Worm (Caenorhabditis elegans) whole organism, L4 larva: ENCODE measurements around the gene C55A6.1.
A peak's percentile ranks its signal among the peaks of the same experiment; 100 is the strongest.

Experiments used
- F10B5.3 ChIP-seq: sonication (generic microtip); optimal IDR thresholded peaks from 2 replicates; lab custom pipeline; 2016; ENCODE audit warnings: mild to moderate bottlenecking, missing genetic modification characterization, missing compliant biosample characterization
- R02D3.7 ChIP-seq: fragments of 150-350 bp; sonication (generic microtip); optimal IDR thresholded peaks from 3 replicates; lab custom pipeline; 2014; ENCODE audit warnings: missing biosample characterization, missing genetic modification characterization
- T20F7.1 ChIP-seq: fragments of 200-800 bp; sonication (Bioruptor generic); optimal IDR thresholded peaks from 2 replicates; lab custom pipeline; 2018; ENCODE audit warnings: mild to moderate bottlenecking, missing genetic modification characterization, missing compliant biosample characterization
- ZK546.5 ChIP-seq, 2 experiments: sonication (generic microtip); optimal IDR thresholded peaks; 2 replicates each; lab custom pipeline; 2017; ENCODE audit warnings: missing biosample characterization in 2 of 2, missing genetic modification characterization in 2 of 2
- aha-1 ChIP-seq: fragments of 150-350 bp; peaks from one replicate; lab custom pipeline; 2014; ENCODE audit warnings: missing biosample characterization, missing genetic modification characterization
- aly-2 ChIP-seq: sonication (generic microtip); optimal IDR thresholded peaks from 2 replicates; lab custom pipeline; 2018; ENCODE audit warnings: missing biosample characterization, missing genetic modification characterization
- ama-1 ChIP-seq: fragments of 150-350 bp; optimal IDR thresholded peaks from 2 replicates; lab custom pipeline; 2014; ENCODE audit warnings: inconsistent platforms, mixed read lengths
- attf-4 ChIP-seq: sonication (generic microtip); optimal IDR thresholded peaks from 3 replicates; lab custom pipeline; 2017; ENCODE audit warnings: missing biosample characterization, missing genetic modification characterization
- ceh-32 ChIP-seq: sonication (generic microtip); optimal IDR thresholded peaks from 2 replicates; lab custom pipeline; 2016; ENCODE audit warnings: mild to moderate bottlenecking, missing genetic modification characterization, missing compliant biosample characterization; ENCODE audit not compliant: poor library complexity
- ceh-62 ChIP-seq: sonication (generic microtip); optimal IDR thresholded peaks from 2 replicates; lab custom pipeline; 2017; ENCODE audit warnings: missing biosample characterization, missing genetic modification characterization
- ces-1 ChIP-seq: fragments of 150-350 bp; sonication (generic microtip); optimal IDR thresholded peaks from 4 replicates; lab custom pipeline; 2014; ENCODE audit warnings: missing biosample characterization, missing genetic modification reagents, missing genetic modification characterization
- daf-16 ChIP-seq, 3 experiments: sonication (generic microtip); optimal IDR thresholded peaks; 2 replicates each; lab custom pipeline; 2016 to 2017; ENCODE audit warnings: missing genetic modification characterization in 3 of 3, missing genetic modification reagents in 3 of 3, mild to moderate bottlenecking in 2 of 3, missing compliant biosample characterization in 2 of 3, missing biosample characterization in 1 of 3, moderate library complexity in 1 of 3
- daf-19 ChIP-seq: fragments of 200-800 bp; sonication (Bioruptor generic); conservative IDR thresholded peaks from 2 replicates; pipeline ENCODE4 v1.3.6; 2022; ENCODE audit warnings: missing genetic modification characterization, missing compliant biosample characterization
- daf-8 ChIP-seq: fragments of 200-800 bp; sonication (Bioruptor generic); IDR thresholded peaks from 2 replicates; pipeline ENCODE4 v1.3.6; 2022; ENCODE audit warnings: missing genetic modification characterization, missing compliant biosample characterization
- dmd-6 ChIP-seq: fragments of 200-800 bp; sonication (Bioruptor generic); IDR thresholded peaks from 2 replicates; pipeline ENCODE4 v1.3.6; 2022; ENCODE audit warnings: missing genetic modification reagents, missing genetic modification characterization, missing compliant biosample characterization
- dmd-9 ChIP-seq: fragments of 200-800 bp; sonication (Bioruptor generic); IDR thresholded peaks from 2 replicates; pipeline ENCODE4 v1.3.6; 2022; ENCODE audit warnings: missing genetic modification reagents, missing genetic modification characterization, missing compliant biosample characterization
- dve-1 ChIP-seq: sonication (generic microtip); optimal IDR thresholded peaks from 2 replicates; lab custom pipeline; 2017; ENCODE audit warnings: antibody characterized with exemption, mild to moderate bottlenecking, missing genetic modification characterization, missing compliant biosample characterization; ENCODE audit not compliant: insufficient read depth
- egl-43 ChIP-seq: fragments of 200-800 bp; sonication (Bioruptor generic); IDR thresholded peaks from 2 replicates; pipeline ENCODE4 v1.3.6; 2022; ENCODE audit warnings: missing genetic modification reagents, missing genetic modification characterization, missing compliant biosample characterization
- fos-1 ChIP-seq: fragments of 150-350 bp; optimal IDR thresholded peaks from 2 replicates; lab custom pipeline; 2014; ENCODE audit warnings: missing biosample characterization, missing genetic modification characterization
- gei-8 ChIP-seq: fragments of 200-800 bp; sonication (Bioruptor generic); optimal IDR thresholded peaks from 2 replicates; lab custom pipeline; 2018; ENCODE audit warnings: mild to moderate bottlenecking, missing genetic modification characterization, missing compliant biosample characterization
- hlh-11 ChIP-seq: fragments of 200-800 bp; sonication (Bioruptor generic); optimal IDR thresholded peaks from 2 replicates; lab custom pipeline; 2018; ENCODE audit warnings: mild to moderate bottlenecking, missing genetic modification characterization, missing compliant biosample characterization
- jun-1 ChIP-seq: fragments of 150-350 bp; optimal IDR thresholded peaks from 2 replicates; lab custom pipeline; 2014; ENCODE audit warnings: missing biosample characterization, missing genetic modification reagents, missing genetic modification characterization
- lim-7 ChIP-seq: fragments of 200-800 bp; sonication (Bioruptor generic); IDR thresholded peaks from 2 replicates; pipeline ENCODE4 v1.3.6; 2022; ENCODE audit warnings: missing genetic modification characterization, missing compliant biosample characterization
- lin-13 ChIP-seq: fragments of 150-350 bp; optimal IDR thresholded peaks from 2 replicates; lab custom pipeline; 2014; ENCODE audit warnings: missing biosample characterization, missing genetic modification reagents, missing genetic modification characterization
- lir-3 ChIP-seq: sonication (generic microtip); optimal IDR thresholded peaks from 2 replicates; lab custom pipeline; 2016; ENCODE audit warnings: mild to moderate bottlenecking, missing genetic modification characterization, missing compliant biosample characterization
- lsy-2 ChIP-seq, 2 experiments: fragments of 150-350 bp in 1 of 2; sonication (generic microtip) in 1 of 2; optimal IDR thresholded peaks; 2 replicates each; lab custom pipeline; 2014 to 2017; ENCODE audit warnings: missing biosample characterization in 2 of 2, missing genetic modification characterization in 2 of 2
- mdl-1 ChIP-seq, 2 experiments: fragments of 150-350 bp in 1 of 2; sonication (generic microtip) in 1 of 2; optimal IDR thresholded peaks; 2 replicates each; lab custom pipeline; 2014 to 2017; ENCODE audit warnings: missing biosample characterization in 2 of 2, missing genetic modification characterization in 2 of 2
- mdt-29 ChIP-seq: fragments of 200-800 bp; sonication (Bioruptor generic); IDR thresholded peaks from 2 replicates; pipeline ENCODE4 v1.3.6; 2022; ENCODE audit warnings: missing genetic modification reagents, missing genetic modification characterization, missing compliant biosample characterization
- mep-1 ChIP-seq: fragments of 150-350 bp; sonication (generic microtip); optimal IDR thresholded peaks from 3 replicates; lab custom pipeline; 2014; ENCODE audit warnings: missing biosample characterization, missing genetic modification characterization
- mes-2 ChIP-seq: sonication (generic microtip); optimal IDR thresholded peaks from 2 replicates; lab custom pipeline; 2016; ENCODE audit warnings: missing genotype, mild to moderate bottlenecking, missing genetic modification characterization, missing compliant biosample characterization; ENCODE audit not compliant: poor library complexity, severe bottlenecking
- mxl-3 ChIP-seq: fragments of 200-800 bp; sonication (Bioruptor generic); optimal IDR thresholded peaks from 2 replicates; lab custom pipeline; 2018; ENCODE audit warnings: mild to moderate bottlenecking, missing genetic modification characterization, missing compliant biosample characterization
- nhr-10 ChIP-seq: fragments of 150-350 bp; optimal IDR thresholded peaks from 2 replicates; lab custom pipeline; 2014; ENCODE audit warnings: missing biosample characterization, missing genetic modification characterization
- nhr-102 ChIP-seq: sonication (generic microtip); optimal IDR thresholded peaks from 2 replicates; lab custom pipeline; 2016; ENCODE audit warnings: mild to moderate bottlenecking, missing genetic modification characterization, moderate library complexity, missing compliant biosample characterization
- nhr-28 ChIP-seq: fragments of 150-350 bp; optimal IDR thresholded peaks from 2 replicates; lab custom pipeline; 2014; ENCODE audit warnings: missing biosample characterization, missing genetic modification characterization
- nhr-6 ChIP-seq: fragments of 150-350 bp; optimal IDR thresholded peaks from 2 replicates; lab custom pipeline; 2014; ENCODE audit warnings: missing biosample characterization, missing genetic modification characterization
- nhr-76 ChIP-seq: fragments of 150-350 bp; optimal IDR thresholded peaks from 2 replicates; lab custom pipeline; 2014; ENCODE audit warnings: missing biosample characterization, missing genetic modification characterization
- php-3 ChIP-seq: fragments of 200-800 bp; sonication (Bioruptor generic); IDR thresholded peaks from 2 replicates; pipeline ENCODE4 v1.3.6; 2022; ENCODE audit warnings: missing genetic modification reagents, missing genetic modification characterization, missing compliant biosample characterization
- pqm-1 ChIP-seq: sonication (generic microtip); optimal IDR thresholded peaks from 2 replicates; lab custom pipeline; 2017; ENCODE audit warnings: missing biosample characterization, missing genetic modification characterization
- saeg-2 ChIP-seq: fragments of 200-800 bp; sonication (Bioruptor generic); IDR thresholded peaks from 2 replicates; pipeline ENCODE4 v1.3.6; 2022; ENCODE audit warnings: missing genetic modification reagents, missing genetic modification characterization, missing compliant biosample characterization
- snpc-4 ChIP-seq: fragments of 150-350 bp; optimal IDR thresholded peaks from 2 replicates; lab custom pipeline; 2014; ENCODE audit warnings: missing biosample characterization, missing genetic modification characterization
- spr-1 ChIP-seq: sonication (generic microtip); optimal IDR thresholded peaks from 2 replicates; lab custom pipeline; 2016; ENCODE audit warnings: mild to moderate bottlenecking, missing genetic modification characterization, missing compliant biosample characterization
- tag-97 ChIP-seq: fragments of 200-800 bp; sonication (Bioruptor generic); IDR thresholded peaks from 2 replicates; pipeline ENCODE4 v1.3.6; 2022; ENCODE audit warnings: missing genetic modification characterization, missing compliant biosample characterization
- unc-62 ChIP-seq, 3 experiments: fragments of 150-350 bp in 1 of 3; sonication (generic microtip); optimal IDR thresholded peaks in 2 of 3; peaks in 1 of 3; 1 replicate in 1 of 3; 2 replicates in 2 of 3; lab custom pipeline; 2014 to 2017; ENCODE audit warnings: missing biosample characterization in 3 of 3, missing genetic modification characterization in 3 of 3, missing genetic modification reagents in 3 of 3, missing genotype in 1 of 3
- zfp-2 ChIP-seq: sonication (generic microtip); optimal IDR thresholded peaks from 2 replicates; lab custom pipeline; 2016; ENCODE audit warnings: mild to moderate bottlenecking, missing genetic modification characterization, missing compliant biosample characterization
- zfp-3 ChIP-seq: fragments of 200-800 bp; sonication (Bioruptor generic); conservative IDR thresholded peaks from 2 replicates; pipeline ENCODE4 v1.3.6; 2022; ENCODE audit warnings: missing genetic modification reagents, missing genetic modification characterization, missing compliant biosample characterization
- zip-11 ChIP-seq: fragments of 200-800 bp; sonication (Bioruptor generic); IDR thresholded peaks from 2 replicates; pipeline ENCODE4 v1.3.6; 2022; ENCODE audit warnings: missing genetic modification characterization, missing compliant biosample characterization
- ztf-11 ChIP-seq: fragments of 150-350 bp; optimal IDR thresholded peaks from 2 replicates; lab custom pipeline; 2014; ENCODE audit warnings: missing biosample characterization, missing genetic modification characterization

C55A6.1 gene

DNA sequence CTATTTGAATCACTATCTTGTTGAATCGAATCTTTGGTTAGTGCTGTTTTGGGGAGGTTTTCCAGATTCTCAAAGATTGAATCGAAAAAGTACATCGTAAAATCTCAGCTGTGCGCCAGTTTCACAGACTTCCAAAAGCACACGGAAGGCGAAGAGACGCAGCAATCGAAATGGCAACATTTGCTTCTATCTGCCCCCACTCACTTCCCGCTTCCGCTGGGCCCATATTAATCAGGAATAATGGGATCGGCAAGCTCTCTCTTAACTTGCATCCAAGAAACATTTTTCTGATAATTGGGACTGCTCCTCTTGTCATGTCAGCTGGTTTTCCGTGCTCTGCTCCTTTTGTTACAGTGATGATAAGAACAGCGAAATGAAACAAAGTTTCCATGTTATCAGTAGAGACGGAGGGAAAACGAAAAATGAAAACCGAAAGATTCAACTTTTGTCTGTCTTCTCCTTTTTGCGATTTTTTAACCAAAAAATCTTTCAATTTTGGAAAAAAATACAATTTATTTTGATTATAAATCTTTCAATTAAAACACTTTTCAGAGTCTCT is 30.8 kb upstream of the C55A6.1 start (continued):
- TF ChIP-seq ama-1 (peak; percentile 35), saeg-2 (GFP tag; lab: Robert Waterston, UW) (no peak), hlh-11 (tag; lab: Kevin White, UChicago) (peak; percentile 85), ZK546.5 (tag; optimal IDR thresholded peaks at IDR 0.05; lab: Kevin White, UChicago) (no peak)
- TF ChIP-seq, all 104 proteins: peak for 14

- TF ChIP-seq zfp-3 (GFP tag; lab: Robert Waterston, UW) = 0 out of 2 replicates have a peak, but pooled peaks have one; percentile 25
- no peak for TF ChIP-seq egl-43
- TF ChIP-seq dve-1 (tag; lab: Kevin White, UChicago) = peak; percentile 77
- no peak for TF ChIP-seq fos-1 (tag; lab: Kevin White, UChicago)
- TF ChIP-seq lin-13 (GFP tag; lab: Kevin White, UChicago) = no peak
- TF ChIP-seq nhr-102 (tag; lab: Kevin White, UChicago) = no peak
- no peak for TF ChIP-seq zip-11 (GFP tag; lab: Robert Waterston, UW)
- no peak for TF ChIP-seq lim-7
- TF ChIP-seq spr-1 (tag; lab: Kevin White, UChicago) = no peak
- TF ChIP-seq dmd-6 (GFP tag; lab: Robert Waterston, UW) = peak; percentile 66
- no peak for TF ChIP-seq F10B5.3 (tag; lab: Kevin White, UChicago)
- TF ChIP-seq lir-3 = no peak
- TF ChIP-seq ceh-62 = no peak
- TF ChIP-seq mes-2 = peak; percentile 47
- TF ChIP-seq aly-2 (tag; lab: Kevin White, UChicago) = no peak
- peak in 1 of 2 experiments; percentile 79 for TF ChIP-seq unc-62 (GFP tag; optimal IDR thresholded peaks at IDR 0.05 in 1 of 2; lab: Kevin White, UChicago)
- TF ChIP-seq unc-62 (tag; optimal IDR thresholded peaks at IDR 0.05; lab: Kevin White, UChicago) = no peak
- TF ChIP-seq nhr-10 (tag; lab: Kevin White, UChicago) = peak; percentile 41
- TF ChIP-seq ztf-11 = no peak
- TF ChIP-seq php-3 = 0 out of 2 replicates have a peak, but pooled peaks have one; percentile 28
- TF ChIP-seq jun-1 (tag; lab: Kevin White, UChicago) = no peak
- no peak for TF ChIP-seq saeg-2 (GFP tag; lab: Robert Waterston, UW)
- TF ChIP-seq gei-8 (GFP tag; lab: Kevin White, UChicago) = no peak
- TF ChIP-seq daf-8 (GFP tag; lab: Robert Waterston, UW) = no peak
- TF ChIP-seq ZK546.5 (tag; optimal IDR thresholded peaks at IDR 0.05; lab: Kevin White, UChicago) = no peak
- no peak for TF ChIP-seq R02D3.7
- no peak for TF ChIP-seq ces-1 (GFP tag; lab: Kevin White, UChicago)
- peak; percentile 12 for TF ChIP-seq T20F7.1
- TF ChIP-seq dmd-9 (GFP tag; lab: Robert Waterston, UW) = no peak
- peak; percentile 50 for TF ChIP-seq mxl-3 (GFP tag; lab: Kevin White, UChicago)
- peak; percentile 84 for TF ChIP-seq hlh-11 (tag; lab: Kevin White, UChicago)
- TF ChIP-seq aha-1 (tag; lab: Kevin White, UChicago) = peak; percentile 45
- peak in 1 of 2 experiments; percentile 59 for TF ChIP-seq mdl-1 (tag; optimal IDR thresholded peaks at IDR 0.05; lab: Kevin White, UChicago)
- no peak for TF ChIP-seq attf-4
- no peak for TF ChIP-seq nhr-6 (tag; lab: Kevin White, UChicago)
- TF ChIP-seq mep-1 (tag; lab: Kevin White, UChicago) = peak; percentile 56
- TF ChIP-seq daf-16 (GFP tag; optimal IDR thresholded peaks at IDR 0.05; lab: Kevin White, UChicago) = no peak
- peak; percentile 77 for TF ChIP-seq daf-16 (tag; optimal IDR thresholded peaks at IDR 0.05; lab: Kevin White, UChicago)
- TF ChIP-seq daf-19 (GFP tag; lab: Robert Waterston, UW) = no peak
- TF ChIP-seq mdt-29 = no peak
- TF ChIP-seq nhr-28 = peak; percentile 94
- no peak for TF ChIP-seq zfp-2 (tag; lab: Kevin White, UChicago)
- TF ChIP-seq lsy-2 (tag; optimal IDR thresholded peaks at IDR 0.05; lab: Kevin White, UChicago) = peak in 1 of 2 experiments; percentile 64
- TF ChIP-seq pqm-1 (tag; lab: Kevin White, UChicago) = peak; percentile 78
- no peak for TF ChIP-seq ceh-32
- TF ChIP-seq snpc-4 (tag; lab: Kevin White, UChicago) = no peak
- no peak for TF ChIP-seq tag-97
- no peak for TF ChIP-seq nhr-76
Measured at ce11 chrV:11534495-11535189, 29.9 kb upstream of the C55A6.1 start.
